Worm (Caenorhabditis elegans) whole organism, early embryonic: ENCODE measurements around the gene sgk-1.

Experiments
- B0310.2 ChIP-seq: sonication (generic microtip); optimal IDR thresholded peaks from 2 replicates; lab custom pipeline; 2016; ENCODE audit warnings: mild to moderate bottlenecking, missing genetic modification characterization, missing compliant biosample characterization
- F13C5.2 ChIP-seq: sonication (generic microtip); optimal IDR thresholded peaks from 2 replicates; lab custom pipeline; 2017; ENCODE audit warnings: mild to moderate bottlenecking, missing genetic modification characterization, inconsistent platforms, missing compliant biosample characterization
- aly-1 ChIP-seq: sonication (generic microtip); optimal IDR thresholded peaks from 2 replicates; lab custom pipeline; 2016; ENCODE audit warnings: missing genetic modification characterization, missing compliant biosample characterization
- ama-1 ChIP-seq: fragments of 150-350 bp; optimal IDR thresholded peaks from 2 replicates; lab custom pipeline; 2014
- ceh-13 ChIP-seq: fragments of 200-800 bp; sonication (Bioruptor generic); optimal IDR thresholded peaks from 2 replicates; lab custom pipeline; 2018; ENCODE audit warnings: mild to moderate bottlenecking, missing genetic modification characterization, missing compliant biosample characterization
- ceh-36 ChIP-seq: sonication (generic microtip); optimal IDR thresholded peaks from 2 replicates; lab custom pipeline; 2016; ENCODE audit warnings: missing genetic modification characterization, inconsistent platforms, missing compliant biosample characterization
- ets-7 ChIP-seq: sonication (generic microtip); optimal IDR thresholded peaks from 2 replicates; lab custom pipeline; 2016; ENCODE audit warnings: missing genotype, missing genetic modification characterization, missing compliant biosample characterization
- flt-1 ChIP-seq: fragments of 200-800 bp; sonication (Bioruptor generic); IDR thresholded peaks from 2 replicates; pipeline ENCODE4 v1.3.6; 2022; ENCODE audit warnings: missing genetic modification characterization, missing compliant biosample characterization
- hmbx-1 ChIP-seq: sonication (generic microtip); optimal IDR thresholded peaks from 2 replicates; lab custom pipeline; 2016; ENCODE audit warnings: mild to moderate bottlenecking, missing genetic modification characterization, missing compliant biosample characterization
- hmg-4 ChIP-seq: fragments of 200-800 bp; sonication (Bioruptor generic); optimal IDR thresholded peaks from 2 replicates; lab custom pipeline; 2018; ENCODE audit warnings: mild to moderate bottlenecking, missing genetic modification characterization, missing compliant biosample characterization
- hnd-1 ChIP-seq: sonication (generic microtip); optimal IDR thresholded peaks from 2 replicates; lab custom pipeline; 2016; ENCODE audit warnings: missing genetic modification characterization, missing compliant biosample characterization
- pes-1 ChIP-seq: fragments of 200-800 bp; sonication (Bioruptor generic); IDR thresholded peaks from 2 replicates; pipeline ENCODE4 v1.3.6; 2022; ENCODE audit warnings: missing genetic modification reagents, missing genetic modification characterization, missing compliant biosample characterization
- scrt-1 ChIP-seq: fragments of 200-800 bp; sonication (Bioruptor generic); IDR thresholded peaks from 2 replicates; pipeline ENCODE4 v1.3.6; 2022; ENCODE audit warnings: missing genetic modification characterization, missing compliant biosample characterization
- sea-1 ChIP-seq: fragments of 200-800 bp; sonication (Bioruptor generic); conservative IDR thresholded peaks from 2 replicates; pipeline ENCODE4 v1.3.6; 2022; ENCODE audit warnings: missing genetic modification characterization, missing compliant biosample characterization
- tbx-11 ChIP-seq: fragments of 200-800 bp; sonication (Bioruptor generic); IDR thresholded peaks from 2 replicates; pipeline ENCODE4 v1.3.6; 2022; ENCODE audit warnings: missing genetic modification characterization, missing compliant biosample characterization
- tbx-37 ChIP-seq: fragments of 200-800 bp; sonication (Bioruptor generic); conservative IDR thresholded peaks from 2 replicates; pipeline ENCODE4 v1.3.6; 2022; ENCODE audit warnings: missing genetic modification reagents, missing genetic modification characterization, missing compliant biosample characterization
- tra-4 ChIP-seq: sonication (generic microtip); optimal IDR thresholded peaks from 2 replicates; lab custom pipeline; 2017; ENCODE audit warnings: missing genetic modification characterization, missing compliant biosample characterization

The sgk-1 gene

ce11 chrX:16261993-16262392 is at the start of gene sgk-1:
TSS of gene sgk-1 (minus strand) at chrX:16262122.
- TF ChIP-seq ama-1 (lab: Kevin White, UChicago) (no peak), F13C5.2 (no peak), aly-1 (tag; lab: Kevin White, UChicago) (no peak), ets-7 (tag; lab: Kevin White, UChicago) (no peak), flt-1 (GFP tag; lab: Robert Waterston, UW) (no peak), B0310.2 (tag; lab: Kevin White, UChicago) (no peak), ceh-13 (GFP tag; lab: Kevin White, UChicago) (no peak), hnd-1 (no peak), tra-4 (no peak), ceh-36 (tag; lab: Kevin White, UChicago) (no peak), tbx-11 (GFP tag; lab: Robert Waterston, UW) (no peak), sea-1 (GFP tag; lab: Robert Waterston, UW) (no peak), pes-1 (GFP tag; lab: Robert Waterston, UW) (no peak), hmg-4 (GFP tag; lab: Kevin White, UChicago) (no peak), tbx-37 (GFP tag; lab: Robert Waterston, UW) (no peak), scrt-1 (no peak), hmbx-1 (no peak)

ce11 chrX:16309705-16310104 is 47.8 kb upstream of the sgk-1 start:
- no peak for TF ChIP-seq scrt-1
- no peak for TF ChIP-seq ets-7 (tag; lab: Kevin White, UChicago)
- no peak for TF ChIP-seq aly-1 (tag; lab: Kevin White, UChicago)
- no peak for TF ChIP-seq F13C5.2
- no peak for TF ChIP-seq hmg-4 (GFP tag; lab: Kevin White, UChicago)
- no peak for TF ChIP-seq ama-1 (lab: Kevin White, UChicago)

- TF ChIP-seq flt-1 (GFP tag; lab: Robert Waterston, UW) (no peak), scrt-1 (no peak), tbx-37 (GFP tag; lab: Robert Waterston, UW) (no peak), ceh-13 (GFP tag; lab: Kevin White, UChicago) (no peak), ets-7 (tag; lab: Kevin White, UChicago) (no peak), pes-1 (GFP tag; lab: Robert Waterston, UW) (no peak), tbx-11 (GFP tag; lab: Robert Waterston, UW) (no peak), F13C5.2 (no peak), aly-1 (tag; lab: Kevin White, UChicago) (no peak)
These were observed 44.2 kb upstream of the sgk-1 start, which contains the start of gene twk-22 for ce11 chrX:16306164-16306563. TSS of gene twk-22 (plus strand) at chrX:16306464.

ce11 chrX:16300422-16300821 is 38.5 kb upstream of the sgk-1 start:
- TF ChIP-seq tra-4 (no peak), ets-7 (tag; lab: Kevin White, UChicago) (no peak), tbx-11 (GFP tag; lab: Robert Waterston, UW) (no peak), sea-1 (GFP tag; lab: Robert Waterston, UW) (no peak), aly-1 (tag; lab: Kevin White, UChicago) (no peak), B0310.2 (tag; lab: Kevin White, UChicago) (no peak), scrt-1 (no peak), ama-1 (lab: Kevin White, UChicago) (no peak), hmbx-1 (no peak)

- no peak for TF ChIP-seq B0310.2 (tag; lab: Kevin White, UChicago)
- TF ChIP-seq hmg-4 (GFP tag; lab: Kevin White, UChicago): no peak
- TF ChIP-seq hnd-1: no peak
These were observed 37.9 kb upstream of the sgk-1 start, which contains the start of gene twk-21 for ce11 chrX:16299859-16300258. TSS of gene twk-21 (plus strand) at chrX:16299892.

- TF ChIP-seq scrt-1: peak; percentile 52; the same call in 1 of the 2 replicates
- TF ChIP-seq tbx-37 (GFP tag; lab: Robert Waterston, UW): 0 out of 2 replicates have a peak, but pooled peaks have one; percentile 21
- TF ChIP-seq sea-1 (GFP tag; lab: Robert Waterston, UW): 0 out of 2 replicates have a peak, but pooled peaks have one; percentile 14
- TF ChIP-seq pes-1 (GFP tag; lab: Robert Waterston, UW): peak; percentile 46; the same call in 1 of the 2 replicates
These were observed 37.3 kb upstream of the sgk-1 start for ce11 chrX:16299217-16299616.

ce11 chrX:16298173-16298572 is 36.3 kb upstream of the sgk-1 start:
- TF ChIP-seq ama-1 (lab: Kevin White, UChicago) (no peak), B0310.2 (tag; lab: Kevin White, UChicago) (no peak), hmbx-1 (no peak), hmg-4 (GFP tag; lab: Kevin White, UChicago) (no peak), ceh-13 (GFP tag; lab: Kevin White, UChicago) (no peak), ceh-36 (tag; lab: Kevin White, UChicago) (no peak), hnd-1 (no peak), F13C5.2 (peak; percentile 60), aly-1 (tag; lab: Kevin White, UChicago) (no peak), scrt-1 (0 out of 2 replicates have a peak, but pooled peaks have one; percentile 57), ets-7 (tag; lab: Kevin White, UChicago) (no peak), tbx-37 (GFP tag; lab: Robert Waterston, UW) (0 out of 2 replicates have a peak, but pooled peaks have one; percentile 40), sea-1 (GFP tag; lab: Robert Waterston, UW) (no peak), tra-4 (no peak), tbx-11 (GFP tag; lab: Robert Waterston, UW) (peak; percentile 33; the same call in 1 of the 2 replicates), flt-1 (GFP tag; lab: Robert Waterston, UW) (no peak), pes-1 (GFP tag; lab: Robert Waterston, UW) (peak; percentile 67)

ce11 chrX:16297123-16297522 is 35.2 kb upstream of the sgk-1 start:
- TF ChIP-seq tra-4 (no peak), B0310.2 (tag; lab: Kevin White, UChicago) (no peak), F13C5.2 (no peak), hmbx-1 (no peak), hnd-1 (no peak), ets-7 (tag; lab: Kevin White, UChicago) (no peak), tbx-11 (GFP tag; lab: Robert Waterston, UW) (no peak), sea-1 (GFP tag; lab: Robert Waterston, UW) (no peak)
